Worm (Caenorhabditis elegans): Measurements from ENCODE around the gene R02E4.1.

R02E4.1 gene

DNA sequence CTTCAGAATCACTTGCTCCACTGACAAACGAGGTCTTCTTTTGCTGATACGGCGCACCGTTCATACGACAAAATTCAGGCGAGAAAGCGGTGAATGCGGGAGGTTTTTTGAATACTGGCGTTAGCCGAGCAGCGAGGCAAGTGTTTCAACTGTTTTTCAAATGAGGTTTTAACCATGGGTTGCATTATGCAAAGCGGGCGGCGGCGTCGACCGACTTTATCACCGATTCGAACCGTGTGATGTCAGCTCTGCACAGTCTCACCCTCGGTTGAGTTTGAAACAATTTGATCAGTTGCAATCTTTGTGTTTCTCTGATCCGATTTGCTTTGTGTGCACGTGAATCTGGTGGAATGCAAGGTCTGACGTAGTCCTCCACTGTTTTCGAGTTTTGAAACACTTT, 3.9 kb downstream of the R02E4.1 start, which contains the start of gene clh-4:
Gene clh-4 (minus strand): TSS at position 101 of the 400 bp plus-strand sequence.
- TF ChIP-seq dve-1 (tag; optimal IDR thresholded peaks at IDR 0.05; ENCODE audit: insufficient read depth): no peak
- TF ChIP-seq egl-43 (GFP tag; IDR thresholded peaks at IDR 0.05): peak; percentile 22; the same call in 1 of the 2 replicates
- no peak for TF ChIP-seq ama-1 (optimal IDR thresholded peaks at IDR 0.05)
- peak in 1 of 2 experiments; percentile 23 for TF ChIP-seq unc-62 (GFP tag; optimal IDR thresholded peaks at IDR 0.05 in 1 of 2)
- TF ChIP-seq unc-62 (tag; optimal IDR thresholded peaks at IDR 0.05): no peak
- TF ChIP-seq T26A8.4 (GFP tag; IDR thresholded peaks at IDR 0.05): 0 out of 2 replicates have a peak, but pooled peaks have one; percentile 15
- no peak for TF ChIP-seq R02D3.7 (tag; optimal IDR thresholded peaks at IDR 0.05)
- no peak for TF ChIP-seq T20F7.1 (GFP tag; optimal IDR thresholded peaks at IDR 0.05)

DNA sequence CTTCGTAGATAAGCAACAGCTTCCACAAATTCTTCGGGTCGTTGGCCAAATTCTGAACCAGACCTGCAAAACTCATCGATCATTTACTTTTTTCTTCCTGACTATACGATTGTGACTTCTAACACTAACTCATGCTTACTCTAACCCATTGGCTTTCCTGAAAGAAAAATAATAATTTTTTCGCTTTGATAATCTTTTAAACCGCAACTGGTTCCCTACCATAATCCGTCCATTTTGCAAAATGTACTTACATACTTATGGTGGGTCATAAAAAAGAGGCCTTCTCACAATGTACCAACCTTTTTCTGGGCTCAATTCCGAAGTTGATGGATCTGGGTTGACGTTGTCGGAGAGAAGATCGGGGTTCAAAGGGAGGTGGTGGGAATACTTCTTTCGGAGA, 9.4 kb downstream of the R02E4.1 start:
- TF ChIP-seq dve-1 (tag; optimal IDR thresholded peaks at IDR 0.05; ENCODE audit: insufficient read depth): peak; percentile 8
- TF ChIP-seq fos-1 (tag; optimal IDR thresholded peaks at IDR 0.05): no peak
- TF ChIP-seq hif-1 (tag; optimal IDR thresholded peaks at IDR 0.05): no peak
- TF ChIP-seq pqm-1 (tag; optimal IDR thresholded peaks at IDR 0.05): no peak
- 0 out of 2 replicates have a peak, but pooled peaks have one; percentile 20 for TF ChIP-seq ceh-20 (GFP tag; IDR thresholded peaks at IDR 0.05)
- no peak for TF ChIP-seq ctbp-1 (GFP tag; IDR thresholded peaks at IDR 0.05)
- no peak for TF ChIP-seq gei-8 (GFP tag; optimal IDR thresholded peaks at IDR 0.05)
- TF ChIP-seq daf-12 (tag; optimal IDR thresholded peaks at IDR 0.05): no peak
- no peak for TF ChIP-seq spr-3 (GFP tag; optimal IDR thresholded peaks at IDR 0.05)
- no peak for TF ChIP-seq nhr-102 (tag; optimal IDR thresholded peaks at IDR 0.05)

DNA sequence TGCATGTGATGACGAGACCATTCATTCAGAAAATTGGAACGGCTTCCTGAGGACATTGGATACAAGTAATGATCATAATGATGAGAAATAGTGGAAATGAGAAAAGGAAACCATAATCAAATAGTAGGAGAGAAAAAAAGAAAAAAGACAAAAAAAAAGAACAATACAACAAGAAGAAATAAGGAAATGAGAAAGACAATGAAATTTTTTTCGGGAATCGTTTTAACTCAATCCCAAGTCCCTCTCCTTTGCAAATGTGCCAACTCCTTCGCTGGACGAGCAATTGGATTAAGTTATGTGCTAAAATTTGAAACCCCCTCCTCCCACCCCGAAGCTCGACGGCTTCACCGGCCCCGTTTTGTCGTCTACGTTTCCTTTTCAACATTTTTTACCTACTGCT, 15.4 kb downstream of the R02E4.1 start:
- TF ChIP-seq unc-130 (GFP tag; optimal IDR thresholded peaks at IDR 0.05) (no peak), lir-3 (tag; optimal IDR thresholded peaks at IDR 0.05) (no peak), aha-1 (tag) (no peak), mes-2 (tag; optimal IDR thresholded peaks at IDR 0.05; ENCODE audit: poor library complexity, severe bottlenecking) (no peak), nhr-25 (tag; optimal IDR thresholded peaks at IDR 0.05; ENCODE audit: borderline replicate concordance, insufficient read depth) (no peak), duxl-1 (tag; optimal IDR thresholded peaks at IDR 0.05; ENCODE audit: poor library complexity) (no peak), spr-1 (tag; optimal IDR thresholded peaks at IDR 0.05) (no peak), ces-1 (GFP tag; optimal IDR thresholded peaks at IDR 0.05) (peak; percentile 38), fkh-10 (GFP tag; optimal IDR thresholded peaks at IDR 0.05) (peak; percentile 64), unc-62 (GFP tag; optimal IDR thresholded peaks at IDR 0.05 in 1 of 2) (no peak), unc-62 (tag; optimal IDR thresholded peaks at IDR 0.05) (no peak), egl-27 (tag; optimal IDR thresholded peaks at IDR 0.05) (no peak), nhr-6 (tag; optimal IDR thresholded peaks at IDR 0.05) (no peak)

DNA sequence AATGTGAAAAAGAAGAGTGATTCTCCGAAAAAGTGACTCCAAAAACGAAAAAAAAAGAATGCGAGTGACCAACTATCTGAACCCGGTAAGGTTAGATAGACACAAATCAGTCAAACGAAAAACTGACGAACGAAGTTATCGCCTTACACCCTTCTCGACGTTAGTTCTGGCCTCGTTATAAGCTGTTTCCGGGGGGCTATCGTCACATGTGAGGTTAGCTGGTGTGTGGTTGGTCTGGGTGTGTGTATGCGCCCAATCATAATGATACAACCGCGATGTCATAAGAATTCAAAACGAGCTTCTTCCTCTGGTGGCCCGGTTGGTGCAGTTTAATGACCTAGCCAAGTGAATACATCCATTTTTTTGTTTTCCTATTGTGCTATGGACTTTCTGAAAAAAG, 18.8 kb downstream of the R02E4.1 start:
- TF ChIP-seq cey-2 (tag; optimal IDR thresholded peaks at IDR 0.05; ENCODE audit: borderline replicate concordance, insufficient read depth) (no peak), skn-1 (tag; optimal IDR thresholded peaks at IDR 0.05) (no peak), T26A8.4 (GFP tag; IDR thresholded peaks at IDR 0.05) (no peak), ceh-82 (tag; optimal IDR thresholded peaks at IDR 0.05) (no peak), ceh-44 (GFP tag; IDR thresholded peaks at IDR 0.05) (no peak), nhr-10 (tag; optimal IDR thresholded peaks at IDR 0.05) (no peak), unc-62 (GFP tag; optimal IDR thresholded peaks at IDR 0.05 in 1 of 2) (peak in 1 of 2 experiments; percentile 97), unc-62 (tag; optimal IDR thresholded peaks at IDR 0.05) (no peak)

DNA sequence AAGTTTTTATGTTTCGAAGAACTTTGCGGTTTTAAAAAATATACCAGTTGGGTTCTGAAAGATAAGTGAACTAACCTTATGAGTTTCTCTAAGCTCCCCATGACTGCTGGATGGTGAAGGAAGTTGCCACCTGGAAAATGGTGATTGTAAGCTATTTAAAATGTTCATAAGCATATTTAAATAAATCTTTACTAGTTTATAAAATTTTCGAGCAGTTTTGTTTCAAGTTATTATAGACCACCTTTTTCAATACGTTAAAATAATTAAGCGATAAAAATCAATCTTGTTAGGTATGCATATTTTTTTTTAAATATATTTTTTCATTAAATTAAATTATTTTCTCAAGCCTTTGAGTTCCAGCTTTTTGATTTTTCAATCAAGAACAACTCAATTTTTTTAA, 25.1 kb downstream of the R02E4.1 start, which contains the start of gene T06F4.1:
Gene T06F4.1 (minus strand): TSS at position 101 of the 400 bp plus-strand sequence.
- TF ChIP-seq lsy-2 (tag; optimal IDR thresholded peaks at IDR 0.05) (no peak), ama-1 (optimal IDR thresholded peaks at IDR 0.05) (no peak), fkh-10 (GFP tag; optimal IDR thresholded peaks at IDR 0.05) (no peak), fos-1 (tag; optimal IDR thresholded peaks at IDR 0.05) (no peak), madf-5 (GFP tag; IDR thresholded peaks at IDR 0.05) (no peak), T26A8.4 (GFP tag; IDR thresholded peaks at IDR 0.05) (no peak), nhr-10 (tag; optimal IDR thresholded peaks at IDR 0.05) (no peak), egl-43 (GFP tag; IDR thresholded peaks at IDR 0.05) (no peak), lin-1 (GFP tag; IDR thresholded peaks at IDR 0.05) (no peak), rbr-2 (tag; optimal IDR thresholded peaks at IDR 0.05) (no peak), Y48G9A.11 (GFP tag; IDR thresholded peaks at IDR 0.05) (no peak), mes-2 (tag; optimal IDR thresholded peaks at IDR 0.05; ENCODE audit: poor library complexity, severe bottlenecking) (no peak), sdz-12 (GFP tag; optimal IDR thresholded peaks at IDR 0.05) (no peak), aly-2 (tag; optimal IDR thresholded peaks at IDR 0.05) (no peak), hlh-30 (tag; optimal IDR thresholded peaks at IDR 0.05; ENCODE audit: insufficient read depth) (no peak), dmd-9 (GFP tag; IDR thresholded peaks at IDR 0.05) (no peak), ces-1 (GFP tag; optimal IDR thresholded peaks at IDR 0.05) (no peak), ceh-28 (tag; optimal IDR thresholded peaks at IDR 0.05) (no peak), unc-62 (GFP tag; optimal IDR thresholded peaks at IDR 0.05 in 1 of 2) (no peak), unc-62 (tag; optimal IDR thresholded peaks at IDR 0.05) (no peak)
